Worm (Caenorhabditis elegans) whole organism, L3 larva: ENCODE measurements around the gene gpx-7.

Source experiments
- ceh-82 ChIP-seq: fragments of 150-350 bp; optimal IDR thresholded peaks from 2 replicates; lab custom pipeline; 2014; ENCODE audit warnings: missing biosample characterization, missing genetic modification characterization
- daf-12 ChIP-seq: fragments of 150-350 bp; optimal IDR thresholded peaks from 2 replicates; lab custom pipeline; 2014; ENCODE audit warnings: missing biosample characterization, missing genetic modification reagents, missing genetic modification characterization
- fkh-2 ChIP-seq: fragments of 150-350 bp; optimal IDR thresholded peaks from 2 replicates; lab custom pipeline; 2014; ENCODE audit warnings: missing biosample characterization, missing genetic modification reagents, missing genetic modification characterization
- fos-1 ChIP-seq: fragments of 150-350 bp; optimal IDR thresholded peaks from 2 replicates; lab custom pipeline; 2014; ENCODE audit warnings: missing biosample characterization, missing genetic modification characterization
- hmg-11 ChIP-seq: sonication (generic microtip); optimal IDR thresholded peaks from 2 replicates; lab custom pipeline; 2016; ENCODE audit warnings: missing genetic modification characterization, missing compliant biosample characterization
- nhr-23 ChIP-seq: fragments of 150-350 bp; optimal IDR thresholded peaks from 2 replicates; lab custom pipeline; 2014; ENCODE audit warnings: missing biosample characterization, missing genetic modification reagents, missing genetic modification characterization
- nhr-76 ChIP-seq: fragments of 150-350 bp; sonication (generic microtip); optimal IDR thresholded peaks from 5 replicates; lab custom pipeline; 2014; ENCODE audit warnings: missing biosample characterization, missing genetic modification characterization
- pqm-1 ChIP-seq: fragments of 150-350 bp; optimal IDR thresholded peaks from 2 replicates; lab custom pipeline; 2017; ENCODE audit warnings: missing biosample characterization, missing genetic modification characterization, inconsistent platforms
- snpc-4 ChIP-seq: fragments of 150-350 bp; optimal IDR thresholded peaks from 2 replicates; lab custom pipeline; 2014; ENCODE audit warnings: missing biosample characterization, missing genetic modification characterization
- unc-62 ChIP-seq: fragments of 150-350 bp; sonication (generic microtip); optimal IDR thresholded peaks from 4 replicates; lab custom pipeline; 2014; ENCODE audit warnings: missing biosample characterization, missing genetic modification reagents, missing genetic modification characterization

DNA sequence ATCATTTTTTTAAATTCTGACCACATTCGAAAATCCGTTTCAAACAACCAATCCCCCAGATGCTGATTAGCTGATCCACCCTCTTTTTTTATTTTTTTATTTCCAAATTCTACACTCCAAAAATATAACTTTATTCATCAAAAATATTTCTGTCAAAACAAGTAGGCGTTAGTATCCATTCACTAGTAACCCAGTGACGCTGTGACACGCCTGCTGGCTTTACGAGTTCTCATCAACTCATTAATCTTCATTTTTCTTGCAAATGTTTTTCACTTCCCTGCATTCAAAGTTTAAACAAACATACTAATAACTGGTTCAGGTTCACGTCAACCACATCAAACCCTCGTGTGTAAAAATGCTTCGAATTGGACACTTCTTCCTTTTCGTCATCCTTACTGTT, 39.0 kb upstream of the gpx-7 start, which contains the start of gene nlp-101:
- no peak for TF ChIP-seq unc-62 (GFP tag; lab: Kevin White, UChicago)
- no peak for TF ChIP-seq snpc-4
- no peak for TF ChIP-seq daf-12 (tag; lab: Kevin White, UChicago)
- TF ChIP-seq nhr-23 (tag; lab: Kevin White, UChicago), result no peak
- TF ChIP-seq fos-1, result no peak
- no peak for TF ChIP-seq pqm-1
- no peak for TF ChIP-seq nhr-76
- no peak for TF ChIP-seq fkh-2
- TF ChIP-seq ceh-82 (tag; lab: Kevin White, UChicago), result no peak
- no peak for TF ChIP-seq hmg-11
